Worm (Caenorhabditis elegans) whole organism, L3 larva: Measurements from ENCODE around the gene C04E6.8.

Source experiments
- R02D3.7 ChIP-seq: fragments of 150-350 bp; optimal IDR thresholded peaks from 2 replicates; lab custom pipeline; 2014; ENCODE audit warnings: missing biosample characterization, missing genetic modification characterization
- ZK546.5 ChIP-seq: sonication (generic microtip); optimal IDR thresholded peaks from 2 replicates; lab custom pipeline; 2017; ENCODE audit warnings: missing biosample characterization, missing genetic modification characterization
- aly-2 ChIP-seq: fragments of 150-350 bp; optimal IDR thresholded peaks from 2 replicates; lab custom pipeline; 2014; ENCODE audit warnings: missing biosample characterization, missing genetic modification characterization
- ama-1 ChIP-seq: fragments of 150-350 bp; optimal IDR thresholded peaks from 2 replicates; lab custom pipeline; 2018
- ceh-16 ChIP-seq: sonication (generic microtip); optimal IDR thresholded peaks from 2 replicates; lab custom pipeline; 2017; ENCODE audit warnings: missing biosample characterization, missing genetic modification characterization
- ceh-28 ChIP-seq: fragments of 150-350 bp; optimal IDR thresholded peaks from 2 replicates; lab custom pipeline; 2014; ENCODE audit warnings: missing biosample characterization, missing genetic modification reagents, missing genetic modification characterization
- ceh-82 ChIP-seq: fragments of 150-350 bp; optimal IDR thresholded peaks from 2 replicates; lab custom pipeline; 2014; ENCODE audit warnings: missing biosample characterization, missing genetic modification characterization
- ceh-9 ChIP-seq: sonication (generic microtip); optimal IDR thresholded peaks from 2 replicates; lab custom pipeline; 2018; ENCODE audit warnings: missing biosample characterization, missing genetic modification characterization
- daf-12 ChIP-seq: fragments of 150-350 bp; optimal IDR thresholded peaks from 2 replicates; lab custom pipeline; 2014; ENCODE audit warnings: missing biosample characterization, missing genetic modification reagents, missing genetic modification characterization
- egl-27 ChIP-seq: sonication (generic microtip); optimal IDR thresholded peaks from 4 replicates; lab custom pipeline; 2017; ENCODE audit warnings: missing biosample characterization, missing genetic modification reagents, missing genetic modification characterization
- egl-5 ChIP-seq: fragments of 150-350 bp; optimal IDR thresholded peaks from 2 replicates; lab custom pipeline; 2017; ENCODE audit warnings: missing biosample characterization, missing genetic modification reagents, missing genetic modification characterization, inconsistent platforms
- elt-1 ChIP-seq: fragments of 150-350 bp; optimal IDR thresholded peaks from 2 replicates; lab custom pipeline; 2014; ENCODE audit warnings: missing biosample characterization, missing genetic modification characterization
- elt-2 ChIP-seq: sonication (generic microtip); optimal IDR thresholded peaks from 2 replicates; lab custom pipeline; 2016; ENCODE audit warnings: missing genetic modification reagents, mild to moderate bottlenecking, missing genetic modification characterization, missing compliant biosample characterization
- elt-3 ChIP-seq, 3 experiments: fragments of 150-350 bp in 1 of 3; sonication (generic microtip) in 2 of 3; optimal IDR thresholded peaks; 2 replicates in 2 of 3; 4 replicates in 1 of 3; lab custom pipeline; 2014 to 2017; ENCODE audit warnings: missing biosample characterization in 3 of 3, missing genetic modification characterization in 3 of 3
- eor-1 ChIP-seq, 2 experiments: fragments of 150-350 bp; optimal IDR thresholded peaks; 2 replicates each; lab custom pipeline; 2014 to 2018; ENCODE audit warnings: missing biosample characterization in 2 of 2, missing genetic modification characterization in 2 of 2
- fkh-10 ChIP-seq: sonication (generic microtip); optimal IDR thresholded peaks from 2 replicates; lab custom pipeline; 2017; ENCODE audit warnings: missing biosample characterization, missing genetic modification reagents, missing genetic modification characterization
- fkh-2 ChIP-seq: fragments of 150-350 bp; optimal IDR thresholded peaks from 2 replicates; lab custom pipeline; 2014; ENCODE audit warnings: missing biosample characterization, missing genetic modification reagents, missing genetic modification characterization
- fos-1 ChIP-seq: fragments of 150-350 bp; optimal IDR thresholded peaks from 2 replicates; lab custom pipeline; 2014; ENCODE audit warnings: missing biosample characterization, missing genetic modification characterization
- hmg-11 ChIP-seq: sonication (generic microtip); optimal IDR thresholded peaks from 2 replicates; lab custom pipeline; 2016; ENCODE audit warnings: missing genetic modification characterization, missing compliant biosample characterization
- jun-1 ChIP-seq: fragments of 150-350 bp; optimal IDR thresholded peaks from 2 replicates; lab custom pipeline; 2014; ENCODE audit warnings: missing biosample characterization, missing genetic modification reagents, missing genetic modification characterization
- lin-15B ChIP-seq: fragments of 150-350 bp; optimal IDR thresholded peaks from 2 replicates; lab custom pipeline; 2014; ENCODE audit warnings: missing biosample characterization, missing genetic modification characterization
- lin-39 ChIP-seq: fragments of 150-350 bp; optimal IDR thresholded peaks from 2 replicates; lab custom pipeline; 2018; ENCODE audit warnings: missing biosample characterization, missing genetic modification reagents, missing genetic modification characterization
- lsy-12 ChIP-seq: sonication (generic microtip); optimal IDR thresholded peaks from 2 replicates; lab custom pipeline; 2016; ENCODE audit warnings: mild to moderate bottlenecking, missing genetic modification characterization, missing compliant biosample characterization
- mdl-1 ChIP-seq: fragments of 150-350 bp; optimal IDR thresholded peaks from 2 replicates; lab custom pipeline; 2014; ENCODE audit warnings: missing biosample characterization, missing genetic modification characterization
- mml-1 ChIP-seq: fragments of 150-350 bp; sonication (generic microtip); optimal IDR thresholded peaks from 3 replicates; lab custom pipeline; 2014; ENCODE audit warnings: missing biosample characterization, missing genetic modification characterization
- nfya-1 ChIP-seq: sonication (generic microtip); optimal IDR thresholded peaks from 2 replicates; lab custom pipeline; 2017; ENCODE audit warnings: missing genetic modification characterization, mild to moderate bottlenecking, missing compliant biosample characterization, antibody characterized with exemption, moderate library complexity; ENCODE audit not compliant: insufficient read depth
- nhr-11 ChIP-seq: fragments of 150-350 bp; optimal IDR thresholded peaks from 2 replicates; lab custom pipeline; 2014; ENCODE audit warnings: missing biosample characterization, missing genetic modification characterization
- nhr-12 ChIP-seq: fragments of 150-350 bp; optimal IDR thresholded peaks from 2 replicates; lab custom pipeline; 2014; ENCODE audit warnings: missing biosample characterization, missing genetic modification characterization
- nhr-23 ChIP-seq: fragments of 150-350 bp; optimal IDR thresholded peaks from 2 replicates; lab custom pipeline; 2014; ENCODE audit warnings: missing biosample characterization, missing genetic modification reagents, missing genetic modification characterization
- nhr-237 ChIP-seq: fragments of 150-350 bp; optimal IDR thresholded peaks from 2 replicates; lab custom pipeline; 2014; ENCODE audit warnings: missing biosample characterization, missing genetic modification characterization
- nhr-25 ChIP-seq: sonication (generic microtip); optimal IDR thresholded peaks from 2 replicates; lab custom pipeline; 2017; ENCODE audit warnings: missing biosample characterization, missing genetic modification characterization
- nhr-28 ChIP-seq: fragments of 150-350 bp; optimal IDR thresholded peaks from 2 replicates; lab custom pipeline; 2014; ENCODE audit warnings: missing biosample characterization, missing genetic modification characterization
- nhr-43 ChIP-seq: sonication (generic microtip); optimal IDR thresholded peaks from 2 replicates; lab custom pipeline; 2016; ENCODE audit warnings: mild to moderate bottlenecking, missing genetic modification characterization, missing compliant biosample characterization; ENCODE audit not compliant: poor library complexity, severe bottlenecking
- nhr-67 ChIP-seq: fragments of 150-350 bp; optimal IDR thresholded peaks from 2 replicates; lab custom pipeline; 2014; ENCODE audit warnings: missing biosample characterization, missing genetic modification characterization
- nhr-76 ChIP-seq: fragments of 150-350 bp; sonication (generic microtip); optimal IDR thresholded peaks from 5 replicates; lab custom pipeline; 2014; ENCODE audit warnings: missing biosample characterization, missing genetic modification characterization
- nhr-77 ChIP-seq: fragments of 150-350 bp; optimal IDR thresholded peaks from 2 replicates; lab custom pipeline; 2014; ENCODE audit warnings: missing biosample characterization, missing genetic modification characterization
- pha-4 ChIP-seq: fragments of 150-350 bp; optimal IDR thresholded peaks from 2 replicates; lab custom pipeline; 2014; ENCODE audit warnings: missing biosample characterization, missing genetic modification reagents, missing genetic modification characterization
- pqm-1 ChIP-seq: fragments of 150-350 bp; optimal IDR thresholded peaks from 2 replicates; lab custom pipeline; 2017; ENCODE audit warnings: missing biosample characterization, missing genetic modification characterization, inconsistent platforms
- sea-2 ChIP-seq: fragments of 150-350 bp; sonication (generic microtip); optimal IDR thresholded peaks from 4 replicates; lab custom pipeline; 2014; ENCODE audit warnings: missing biosample characterization, missing genetic modification reagents, missing genetic modification characterization
- skn-1 ChIP-seq: fragments of 150-350 bp; optimal IDR thresholded peaks from 2 replicates; lab custom pipeline; 2014; ENCODE audit warnings: missing biosample characterization, missing genetic modification characterization
- snpc-4 ChIP-seq: fragments of 150-350 bp; optimal IDR thresholded peaks from 2 replicates; lab custom pipeline; 2014; ENCODE audit warnings: missing biosample characterization, missing genetic modification characterization
- tbx-2 ChIP-seq: sonication (generic microtip); optimal IDR thresholded peaks from 2 replicates; lab custom pipeline; 2016; ENCODE audit warnings: mild to moderate bottlenecking, missing genetic modification characterization, missing compliant biosample characterization
- unc-39 ChIP-seq: sonication (generic microtip); optimal IDR thresholded peaks from 4 replicates; lab custom pipeline; 2017; ENCODE audit warnings: missing biosample characterization, missing genetic modification characterization
- unc-62 ChIP-seq: fragments of 150-350 bp; sonication (generic microtip); optimal IDR thresholded peaks from 4 replicates; lab custom pipeline; 2014; ENCODE audit warnings: missing biosample characterization, missing genetic modification reagents, missing genetic modification characterization
- zag-1 ChIP-seq: fragments of 150-350 bp; optimal IDR thresholded peaks from 2 replicates; lab custom pipeline; 2014; ENCODE audit warnings: missing biosample characterization, missing genetic modification characterization
- ztf-11 ChIP-seq: fragments of 150-350 bp; optimal IDR thresholded peaks from 2 replicates; lab custom pipeline; 2014; ENCODE audit warnings: missing biosample characterization, missing genetic modification characterization
- ztf-4 ChIP-seq: fragments of 150-350 bp; optimal IDR thresholded peaks from 2 replicates; lab custom pipeline; 2014; ENCODE audit warnings: missing biosample characterization, missing genetic modification characterization

Gene C04E6.8

ce11 chrV:5846729-5847128, 36.9 kb downstream of the C04E6.8 start:
- TF ChIP-seq elt-3 (tag; optimal IDR thresholded peaks at IDR 0.05; lab: Kevin White, UChicago) = no peak
- no peak for TF ChIP-seq sea-2
- no peak for TF ChIP-seq fkh-10 (GFP tag; lab: Kevin White, UChicago)
- peak; percentile 51 for TF ChIP-seq nhr-23 (tag; lab: Kevin White, UChicago)
- TF ChIP-seq egl-5 (tag; lab: Kevin White, UChicago) = peak; percentile 7
- TF ChIP-seq, all 47 proteins: peak for 2

ce11 chrV:5845669-5846189, 37.9 kb downstream of the C04E6.8 start, which contains the start of gene F26F12.3:
Gene F26F12.3, minus strand, starts transcription at chrV:5845719.
- TF ChIP-seq nhr-237 (tag; lab: Kevin White, UChicago) (no peak), pqm-1 (tag; lab: Kevin White, UChicago) (peak; percentile 77), ztf-11 (tag; lab: Kevin White, UChicago) (no peak), nhr-28 (tag; lab: Kevin White, UChicago) (no peak), fkh-2 (tag; lab: Kevin White, UChicago) (no peak), pha-4 (tag; lab: Kevin White, UChicago) (peak; percentile 89), lin-15B (peak; percentile 8), nhr-11 (tag; lab: Kevin White, UChicago) (peak; percentile 47), ceh-28 (tag; lab: Kevin White, UChicago) (no peak), egl-5 (tag; lab: Kevin White, UChicago) (peak; percentile 55), elt-2 (tag; lab: Kevin White, UChicago) (peak; percentile 88), fos-1 (tag; lab: Kevin White, UChicago) (no peak), tbx-2 (tag; lab: Kevin White, UChicago) (peak; percentile 47), nhr-67 (tag; lab: Kevin White, UChicago) (no peak), mml-1 (no peak), egl-27 (no peak), skn-1 (tag; lab: Kevin White, UChicago) (peak; percentile 19), hmg-11 (tag; lab: Kevin White, UChicago) (peak; percentile 74), eor-1 (tag; optimal IDR thresholded peaks at IDR 0.05; lab: Kevin White, UChicago) (no peak), aly-2 (no peak), nhr-12 (tag; lab: Kevin White, UChicago) (no peak), ZK546.5 (tag; lab: Kevin White, UChicago) (no peak), elt-3 (tag; optimal IDR thresholded peaks at IDR 0.05; lab: Kevin White, UChicago) (no peak), nfya-1 (tag; lab: Kevin White, UChicago) (peak; percentile 77), nhr-77 (tag; lab: Kevin White, UChicago) (no peak), ceh-16 (tag; lab: Kevin White, UChicago) (no peak), nhr-43 (tag; lab: Kevin White, UChicago) (no peak), fkh-10 (GFP tag; lab: Kevin White, UChicago) (peak; percentile 66), nhr-76 (tag; lab: Kevin White, UChicago) (no peak), lsy-12 (tag; lab: Kevin White, UChicago) (peak; percentile 30), ama-1 (lab: Kevin White, UChicago) (peak; percentile 25), nhr-25 (tag; lab: Kevin White, UChicago) (no peak), daf-12 (no peak), mdl-1 (no peak), lin-39 (tag; lab: Kevin White, UChicago) (peak; percentile 82), nhr-23 (tag; lab: Kevin White, UChicago) (no peak), ceh-9 (tag; lab: Kevin White, UChicago) (no peak), ztf-4 (tag; lab: Kevin White, UChicago) (no peak), zag-1 (no peak), ceh-82 (no peak), R02D3.7 (no peak), jun-1 (peak; percentile 3), elt-1 (tag; lab: Kevin White, UChicago) (no peak), unc-62 (GFP tag; lab: Kevin White, UChicago) (no peak), unc-39 (tag; lab: Kevin White, UChicago) (no peak), sea-2 (no peak), snpc-4 (tag; lab: Kevin White, UChicago) (peak; percentile 10)
- TF ChIP-seq, all 47 proteins: peak for 16
